Worm (Caenorhabditis elegans): Measurements from ENCODE around the gene lido-2.
A peak's percentile ranks its signal among the peaks of the same experiment; 100 is the strongest.

lido-2 gene

ce11 chrX:17100656-17101055, at the start of gene lido-2:
Gene lido-2 (minus strand): TSS chrX:17100756.
- TF ChIP-seq lin-26 (GFP tag; IDR thresholded peaks at IDR 0.05) (no peak), Y56A3A.18 (GFP tag; IDR thresholded peaks at IDR 0.05) (no peak), sptf-2 (GFP tag; optimal IDR thresholded peaks at IDR 0.05) (no peak), madf-10 (tag; optimal IDR thresholded peaks at IDR 0.05) (no peak), lsy-27 (tag; optimal IDR thresholded peaks at IDR 0.05; ENCODE audit: borderline replicate concordance, insufficient read depth) (no peak), F55B11.4 (tag; optimal IDR thresholded peaks at IDR 0.05; ENCODE audit: borderline replicate concordance, insufficient read depth) (no peak), B0035.1 (tag; optimal IDR thresholded peaks at IDR 0.05) (no peak), repo-1 (tag; optimal IDR thresholded peaks at IDR 0.05) (no peak), snpc-1.1 (tag; optimal IDR thresholded peaks at IDR 0.05; ENCODE audit: insufficient read depth) (no peak), mxl-1 (tag; optimal IDR thresholded peaks at IDR 0.05) (no peak), ceh-40 (GFP tag; IDR thresholded peaks at IDR 0.05) (no peak), nhr-80 (tag; optimal IDR thresholded peaks at IDR 0.05) (no peak), Y67H2A.10 (GFP tag; conservative IDR thresholded peaks at IDR 0.05) (no peak)

- TF ChIP-seq C06A6.2 (GFP tag; conservative IDR thresholded peaks at IDR 0.05): no peak
- no peak for TF ChIP-seq rpc-1 (optimal IDR thresholded peaks at IDR 0.05)
- TF ChIP-seq rpc-1 (tag; optimal IDR thresholded peaks at IDR 0.05): no peak
- TF ChIP-seq zfh-2 (GFP tag; conservative IDR thresholded peaks at IDR 0.05): no peak
These were observed 49.4 kb upstream of the lido-2 start, which contains the start of gene T23C6.4 for ce11 chrX:17149877-17150490. Gene T23C6.4 (minus strand): TSS chrX:17149927.

DNA sequence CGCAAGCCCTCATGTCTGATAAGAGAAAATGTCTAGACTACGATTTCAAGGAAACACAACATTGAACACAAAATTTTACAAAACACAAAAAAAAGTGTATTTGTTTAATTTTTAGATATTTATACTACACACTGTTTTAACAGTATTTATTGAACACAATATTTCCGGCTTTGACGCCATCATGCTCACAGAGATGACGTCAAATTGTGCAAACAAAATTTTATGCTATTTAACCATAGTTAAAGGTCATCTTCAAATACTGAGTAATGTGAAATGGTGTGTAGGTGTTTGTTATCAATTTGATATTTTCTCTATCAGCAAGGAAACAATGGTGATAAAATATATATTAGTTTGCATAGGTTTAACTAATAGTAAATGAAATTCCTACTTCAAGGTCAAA, 46.0 kb upstream of the lido-2 start:
- TF ChIP-seq F10E7.11 (tag; optimal IDR thresholded peaks at IDR 0.05) (no peak), nhr-80 (tag; optimal IDR thresholded peaks at IDR 0.05) (peak; percentile 50), aptf-2 (GFP tag; conservative IDR thresholded peaks at IDR 0.05) (no peak), ets-4 (GFP tag; optimal IDR thresholded peaks at IDR 0.05) (no peak), nhr-27 (tag; optimal IDR thresholded peaks at IDR 0.05) (no peak), ztf-28 (GFP tag; IDR thresholded peaks at IDR 0.05) (no peak), cebp-1 (GFP tag; IDR thresholded peaks at IDR 0.05) (no peak), cebp-1 (tag; optimal IDR thresholded peaks at IDR 0.05) (peak; percentile 44), lag-1 (GFP tag; IDR thresholded peaks at IDR 0.05) (no peak), madf-8 (GFP tag; conservative IDR thresholded peaks at IDR 0.05) (no peak), somi-1 (GFP tag; optimal IDR thresholded peaks at IDR 0.05) (no peak), F22D6.2 (tag; optimal IDR thresholded peaks at IDR 0.05) (no peak), madf-10 (tag; optimal IDR thresholded peaks at IDR 0.05) (no peak)

- TF ChIP-seq nhr-80 (tag; optimal IDR thresholded peaks at IDR 0.05) (peak; percentile 16), zim-3 (tag; optimal IDR thresholded peaks at IDR 0.05) (no peak)
These were observed 39.9 kb upstream of the lido-2 start for ce11 chrX:17140447-17140846.

DNA sequence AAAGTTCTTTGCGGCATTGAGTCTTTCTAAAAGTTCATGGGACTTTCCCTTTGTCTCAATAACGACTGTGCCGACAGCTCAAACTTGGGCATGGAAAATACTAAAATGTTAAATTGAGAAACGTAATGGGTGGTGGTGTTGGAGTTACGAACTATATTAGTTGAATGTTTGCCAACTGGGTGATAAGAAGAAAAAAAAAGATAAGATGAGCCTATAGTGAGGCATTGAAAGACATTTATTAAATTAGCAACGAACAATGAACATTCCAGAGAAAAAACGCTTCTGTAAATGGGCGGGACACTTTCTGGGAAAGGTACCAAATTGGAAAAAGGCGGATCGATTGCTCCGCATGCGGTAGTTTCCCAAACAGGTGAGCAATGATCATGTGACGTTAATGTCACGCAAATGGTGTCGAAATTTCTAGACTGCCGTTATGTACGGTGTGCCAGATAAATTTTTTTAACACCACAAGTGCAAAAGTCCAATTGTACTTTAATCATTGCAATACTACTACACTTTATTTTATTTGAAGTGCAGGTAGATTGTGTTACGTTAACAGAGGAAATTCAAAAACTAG, 38.7 kb upstream of the lido-2 start:
- TF ChIP-seq D2030.7 (GFP tag; IDR thresholded peaks at IDR 0.05): no peak
- no peak; the same call in 1 of the 2 replicates for TF ChIP-seq cebp-1 (GFP tag; IDR thresholded peaks at IDR 0.05)
- TF ChIP-seq cebp-1 (tag; optimal IDR thresholded peaks at IDR 0.05): peak; percentile 70
- peak; percentile 42 for TF ChIP-seq nhr-80 (tag; optimal IDR thresholded peaks at IDR 0.05)
- TF ChIP-seq C06A6.2 (GFP tag; conservative IDR thresholded peaks at IDR 0.05): no peak
- no peak for TF ChIP-seq B0336.3 (GFP tag; IDR thresholded peaks at IDR 0.05)
- no peak for TF ChIP-seq hrde-1 (tag; optimal IDR thresholded peaks at IDR 0.05; ENCODE audit: borderline replicate concordance)
- TF ChIP-seq let-607 (tag; optimal IDR thresholded peaks at IDR 0.05): peak in 1 of 2 experiments; percentile 40
- peak; percentile 72; the same call in 1 of the 2 replicates for TF ChIP-seq hsf-1 (GFP tag; IDR thresholded peaks at IDR 0.05)

Data from whole organism, young adult.